Worm (Caenorhabditis elegans) whole organism, late embryonic: ENCODE measurements around the gene ret-1.
"Not testable (repeated sequence)": the region's sequence is repeated elsewhere in the genome, so short reads cannot be mapped to it uniquely, and the experiment has no call there.

Source experiments
- C38D4.7 ChIP-seq: fragments of 200-800 bp; sonication (Bioruptor generic); optimal IDR thresholded peaks from 2 replicates; lab custom pipeline; 2018; ENCODE audit warnings: mild to moderate bottlenecking, missing genetic modification characterization, moderate library complexity, missing compliant biosample characterization
- F13H6.1 ChIP-seq: sonication (generic microtip); optimal IDR thresholded peaks from 2 replicates; lab custom pipeline; 2016; ENCODE audit warnings: missing genetic modification characterization, missing compliant biosample characterization
- K02D7.2 ChIP-seq: sonication (generic microtip); optimal IDR thresholded peaks from 2 replicates; lab custom pipeline; 2017; ENCODE audit warnings: mild to moderate bottlenecking, missing genetic modification characterization, missing compliant biosample characterization
- K09A11.1 ChIP-seq: sonication (generic microtip); optimal IDR thresholded peaks from 2 replicates; lab custom pipeline; 2017; ENCODE audit warnings: antibody characterized with exemption, mild to moderate bottlenecking, missing genetic modification characterization, missing compliant biosample characterization; ENCODE audit not compliant: insufficient read depth
- Y22D7AL.16 ChIP-seq: sonication (generic microtip); optimal IDR thresholded peaks from 2 replicates; lab custom pipeline; 2016; ENCODE audit warnings: missing genetic modification characterization, missing compliant biosample characterization
- ceh-18 ChIP-seq: sonication (generic microtip); optimal IDR thresholded peaks from 2 replicates; lab custom pipeline; 2016; ENCODE audit warnings: missing genetic modification characterization, missing compliant biosample characterization
- ceh-22 ChIP-seq: sonication (generic microtip); optimal IDR thresholded peaks from 2 replicates; lab custom pipeline; 2017; ENCODE audit warnings: missing biosample characterization, missing genetic modification characterization
- ceh-24 ChIP-seq: sonication (generic microtip); optimal IDR thresholded peaks from 2 replicates; lab custom pipeline; 2016; ENCODE audit warnings: mild to moderate bottlenecking, missing genetic modification characterization, missing compliant biosample characterization
- ceh-31 ChIP-seq: sonication (generic microtip); optimal IDR thresholded peaks from 2 replicates; lab custom pipeline; 2016; ENCODE audit warnings: missing genetic modification characterization, missing compliant biosample characterization
- ceh-34 ChIP-seq: sonication (generic microtip); optimal IDR thresholded peaks from 2 replicates; lab custom pipeline; 2016; ENCODE audit warnings: mild to moderate bottlenecking, missing genetic modification characterization, missing compliant biosample characterization
- ceh-48 ChIP-seq: sonication (generic microtip); optimal IDR thresholded peaks from 2 replicates; lab custom pipeline; 2016; ENCODE audit warnings: missing genetic modification characterization, inconsistent platforms, missing compliant biosample characterization
- ceh-6 ChIP-seq: fragments of 200-800 bp; sonication (Bioruptor generic); optimal IDR thresholded peaks from 2 replicates; lab custom pipeline; 2018; ENCODE audit warnings: mild to moderate bottlenecking, missing genetic modification characterization, missing compliant biosample characterization
- dmd-4 ChIP-seq: sonication (generic microtip); optimal IDR thresholded peaks from 2 replicates; lab custom pipeline; 2016; ENCODE audit warnings: borderline replicate concordance, missing genetic modification characterization, missing compliant biosample characterization
- elt-2 ChIP-seq: sonication (generic microtip); optimal IDR thresholded peaks from 2 replicates; lab custom pipeline; 2016; ENCODE audit warnings: missing genetic modification reagents, missing genetic modification characterization, missing compliant biosample characterization
- elt-4 ChIP-seq: sonication (generic microtip); optimal IDR thresholded peaks from 2 replicates; lab custom pipeline; 2016; ENCODE audit warnings: missing genetic modification characterization, missing compliant biosample characterization
- ets-4 ChIP-seq: sonication (generic microtip); optimal IDR thresholded peaks from 2 replicates; lab custom pipeline; 2016; ENCODE audit warnings: missing genetic modification characterization, missing compliant biosample characterization
- eyg-1 ChIP-seq: sonication (generic microtip); optimal IDR thresholded peaks from 2 replicates; lab custom pipeline; 2016; ENCODE audit warnings: missing genotype, missing genetic modification characterization, missing compliant biosample characterization
- fax-1 ChIP-seq: sonication (generic microtip); optimal IDR thresholded peaks from 2 replicates; lab custom pipeline; 2016; ENCODE audit warnings: missing genotype, missing genetic modification characterization, missing compliant biosample characterization
- fkh-10 ChIP-seq: fragments of 150-350 bp; optimal IDR thresholded peaks from 2 replicates; lab custom pipeline; 2014; ENCODE audit warnings: missing biosample characterization, missing genetic modification reagents, missing genetic modification characterization
- fkh-6 ChIP-seq: sonication (generic microtip); optimal IDR thresholded peaks from 2 replicates; lab custom pipeline; 2016; ENCODE audit warnings: missing genetic modification characterization, missing compliant biosample characterization
- gmeb-2 ChIP-seq: sonication (generic microtip); optimal IDR thresholded peaks from 2 replicates; lab custom pipeline; 2016; ENCODE audit warnings: missing genetic modification characterization, inconsistent platforms, missing compliant biosample characterization
- hlh-13 ChIP-seq: fragments of 200-800 bp; sonication (Bioruptor generic); optimal IDR thresholded peaks from 2 replicates; lab custom pipeline; 2018; ENCODE audit warnings: mild to moderate bottlenecking, missing genetic modification characterization, missing compliant biosample characterization
- hlh-30 ChIP-seq: sonication (generic microtip); optimal IDR thresholded peaks from 2 replicates; lab custom pipeline; 2017; ENCODE audit warnings: antibody characterized with exemption, missing genetic modification characterization, missing compliant biosample characterization; ENCODE audit not compliant: insufficient read depth
- hlh-6 ChIP-seq: sonication (generic microtip); optimal IDR thresholded peaks from 2 replicates; lab custom pipeline; 2016; ENCODE audit warnings: missing genotype, missing genetic modification characterization, missing compliant biosample characterization
- madf-2 ChIP-seq: sonication (generic microtip); optimal IDR thresholded peaks from 2 replicates; lab custom pipeline; 2017; ENCODE audit warnings: missing genetic modification characterization, missing compliant biosample characterization
- npax-4 ChIP-seq: sonication (generic microtip); optimal IDR thresholded peaks from 2 replicates; lab custom pipeline; 2016; ENCODE audit warnings: missing genetic modification characterization, missing compliant biosample characterization
- odd-2 ChIP-seq: sonication (generic microtip); optimal IDR thresholded peaks from 2 replicates; lab custom pipeline; 2017; ENCODE audit warnings: antibody characterized with exemption, mild to moderate bottlenecking, missing genetic modification characterization, missing compliant biosample characterization
- pag-3 ChIP-seq: sonication (generic microtip); optimal IDR thresholded peaks from 2 replicates; lab custom pipeline; 2016; ENCODE audit warnings: missing compliant biosample characterization, missing genetic modification characterization, borderline replicate concordance
- pat-9 ChIP-seq: fragments of 200-800 bp; sonication (Bioruptor generic); optimal IDR thresholded peaks from 2 replicates; lab custom pipeline; 2018; ENCODE audit warnings: mild to moderate bottlenecking, missing genetic modification characterization, moderate library complexity, missing compliant biosample characterization
- pax-1 ChIP-seq: fragments of 150-350 bp; optimal IDR thresholded peaks from 2 replicates; lab custom pipeline; 2014; ENCODE audit warnings: missing biosample characterization, missing genetic modification characterization
- pha-4 ChIP-seq: fragments of 150-350 bp; optimal IDR thresholded peaks from 2 replicates; lab custom pipeline; 2018; ENCODE audit warnings: missing biosample characterization, missing genetic modification reagents, missing genetic modification characterization
- pqm-1 ChIP-seq: sonication (generic microtip); optimal IDR thresholded peaks from 2 replicates; lab custom pipeline; 2016; ENCODE audit warnings: missing genetic modification characterization, missing compliant biosample characterization
- pros-1 ChIP-seq: fragments of 150-350 bp; optimal IDR thresholded peaks from 2 replicates; lab custom pipeline; 2014; ENCODE audit warnings: missing biosample characterization, missing genetic modification reagents, missing genetic modification characterization
- ref-2 ChIP-seq: sonication (generic microtip); optimal IDR thresholded peaks from 2 replicates; lab custom pipeline; 2016; ENCODE audit warnings: missing genetic modification characterization, missing compliant biosample characterization
- sox-2 ChIP-seq: fragments of 200-800 bp; sonication (Bioruptor generic); IDR thresholded peaks from 2 replicates; pipeline ENCODE4 v1.3.6; 2022; ENCODE audit warnings: missing genetic modification reagents, missing genetic modification characterization, missing compliant biosample characterization
- sox-4 ChIP-seq: sonication (generic microtip); optimal IDR thresholded peaks from 2 replicates; lab custom pipeline; 2017; ENCODE audit warnings: mild to moderate bottlenecking, missing genetic modification characterization, inconsistent platforms, missing compliant biosample characterization
- unc-42 ChIP-seq: sonication (generic microtip); optimal IDR thresholded peaks from 2 replicates; lab custom pipeline; 2016; ENCODE audit warnings: missing genotype, missing genetic modification characterization, missing compliant biosample characterization
- unc-55 ChIP-seq: sonication (generic microtip); optimal IDR thresholded peaks from 2 replicates; lab custom pipeline; 2017; ENCODE audit warnings: missing biosample characterization, missing genetic modification reagents, missing genetic modification characterization
- unc-86 ChIP-seq: sonication (generic microtip); optimal IDR thresholded peaks from 2 replicates; lab custom pipeline; 2016; ENCODE audit warnings: missing genetic modification characterization, missing compliant biosample characterization
- zip-5 ChIP-seq: sonication (generic microtip); optimal IDR thresholded peaks from 2 replicates; lab custom pipeline; 2016; ENCODE audit warnings: missing genetic modification characterization, missing compliant biosample characterization
- ztf-16 ChIP-seq: sonication (generic microtip); optimal IDR thresholded peaks from 2 replicates; lab custom pipeline; 2017; ENCODE audit warnings: missing genetic modification characterization, missing compliant biosample characterization

The ret-1 gene

DNA sequence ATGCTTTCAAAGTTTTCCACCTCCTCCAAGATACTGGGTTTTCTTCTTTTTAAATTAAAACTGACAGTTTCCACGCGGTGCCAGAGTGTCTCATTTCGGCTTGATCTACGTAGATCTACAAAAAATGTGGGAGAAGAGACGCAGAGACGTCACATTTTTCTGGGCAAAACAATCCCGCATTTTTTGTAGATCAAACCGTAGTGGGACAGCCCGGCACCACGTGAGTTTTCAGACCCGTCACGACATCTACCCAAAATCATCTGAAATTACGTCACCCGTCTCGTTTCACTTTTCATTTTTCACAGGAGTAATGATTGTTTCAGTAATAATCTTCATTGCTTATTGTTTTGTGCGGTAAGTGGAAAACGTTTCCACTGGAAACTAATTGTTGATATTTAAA, 18.8 kb downstream of the ret-1 start:
- TF ChIP-seq fkh-6 (tag; lab: Kevin White, UChicago), result no peak
- TF ChIP-seq fax-1 (tag; lab: Kevin White, UChicago), result no peak
- TF ChIP-seq pag-3 (tag; lab: Kevin White, UChicago), result no peak
- TF ChIP-seq elt-4, result no peak
- TF ChIP-seq hlh-13 (GFP tag; lab: Kevin White, UChicago), result no peak
- no peak for TF ChIP-seq hlh-30 (tag; lab: Kevin White, UChicago)
- no peak for TF ChIP-seq unc-86 (tag; lab: Kevin White, UChicago)
- TF ChIP-seq ceh-18 (tag; lab: Kevin White, UChicago), result no peak
- no peak for TF ChIP-seq elt-2 (tag; lab: Kevin White, UChicago)
- TF ChIP-seq zip-5 (tag; lab: Kevin White, UChicago), result no peak
- TF ChIP-seq pqm-1 (tag; lab: Kevin White, UChicago), result no peak
- no peak for TF ChIP-seq hlh-6 (tag; lab: Kevin White, UChicago)

DNA sequence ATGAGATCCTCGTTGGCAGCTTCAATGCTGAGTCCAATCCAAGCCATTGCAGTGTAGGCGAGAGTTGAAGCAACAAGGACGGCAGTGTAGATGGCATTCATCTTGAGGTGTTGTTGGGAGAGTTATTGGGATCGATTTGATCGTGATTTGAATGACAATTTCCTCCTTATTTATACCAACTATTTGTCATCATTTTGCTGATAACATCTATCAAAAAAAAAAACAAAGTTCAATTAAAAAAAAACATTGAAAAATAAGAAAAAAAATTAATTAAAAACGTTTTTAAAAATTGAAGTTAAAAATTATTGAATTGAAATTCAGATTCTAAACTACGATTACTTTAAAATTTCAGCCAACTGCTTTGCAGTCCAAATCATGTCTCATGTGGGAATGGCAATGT, 20.3 kb downstream of the ret-1 start, which contains the start of gene nspa-8:
Gene nspa-8 (minus strand): TSS at position 101 of the 400 bp plus-strand sequence.
- TF ChIP-seq ref-2; gmeb-2 (tag; lab: Kevin White, UChicago); ceh-22 (tag; lab: Kevin White, UChicago): not testable (repeated sequence)

DNA sequence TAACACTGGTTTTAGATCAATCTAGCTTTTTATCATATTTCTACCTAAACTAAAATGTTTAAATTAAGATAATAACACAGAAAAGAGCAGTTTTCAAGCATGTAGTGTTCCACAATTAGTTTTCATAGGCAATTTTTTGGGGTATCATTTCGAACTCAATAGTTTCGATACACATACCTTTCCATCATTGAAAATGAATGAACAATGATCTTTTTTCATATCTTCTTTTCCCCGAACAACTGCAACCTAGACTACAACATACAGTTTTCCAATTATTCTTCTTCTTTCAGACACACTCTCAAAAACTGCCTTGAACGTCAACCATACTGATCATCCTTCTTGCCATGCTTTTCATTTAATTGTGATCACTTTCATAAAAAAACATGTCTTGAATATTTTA, 23.1 kb downstream of the ret-1 start, which contains the start of gene W06A7.4:
Gene W06A7.4 (plus strand): TSS at position 301 of the 400 bp plus-strand sequence.
- TF ChIP-seq gmeb-2 (tag; lab: Kevin White, UChicago), result no peak
- TF ChIP-seq pros-1 (tag; lab: Kevin White, UChicago), result no peak
- no peak for TF ChIP-seq hlh-6 (tag; lab: Kevin White, UChicago)
- no peak for TF ChIP-seq unc-55 (GFP tag; lab: Kevin White, UChicago)
- TF ChIP-seq K02D7.2 (tag; lab: Kevin White, UChicago), result no peak
- TF ChIP-seq ref-2, result no peak
- no peak for TF ChIP-seq sox-2
- no peak for TF ChIP-seq ceh-48
- no peak for TF ChIP-seq ceh-34 (tag; lab: Kevin White, UChicago)
- TF ChIP-seq unc-42 (tag; lab: Kevin White, UChicago), result no peak
- no peak for TF ChIP-seq pax-1 (tag; lab: Kevin White, UChicago)
- no peak for TF ChIP-seq fkh-10
- no peak for TF ChIP-seq ceh-6 (GFP tag; lab: Kevin White, UChicago)
- TF ChIP-seq ztf-16 (tag; lab: Kevin White, UChicago), result no peak
- no peak for TF ChIP-seq fkh-6 (tag; lab: Kevin White, UChicago)
- TF ChIP-seq eyg-1 (tag; lab: Kevin White, UChicago), result no peak
- TF ChIP-seq sox-4, result no peak
- no peak for TF ChIP-seq hlh-30 (tag; lab: Kevin White, UChicago)

DNA sequence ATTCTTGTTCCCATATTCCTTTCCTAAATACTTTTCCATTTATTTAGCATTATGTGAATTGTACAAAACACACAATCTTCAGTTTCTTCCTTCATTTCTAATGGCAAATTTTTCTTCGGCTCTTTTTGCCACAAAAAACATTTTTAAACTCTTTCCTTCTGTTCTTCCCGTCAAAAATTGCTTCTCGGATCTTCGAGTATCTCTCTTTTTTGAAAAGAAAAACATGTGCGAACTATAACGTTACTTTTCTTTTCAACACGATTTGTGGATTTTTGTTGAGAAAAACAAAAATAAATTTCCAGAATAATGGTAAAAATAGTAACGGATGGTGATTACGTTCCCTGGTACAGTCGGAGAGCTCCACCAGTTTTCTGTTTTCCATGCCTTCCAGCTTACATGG, 25.7 kb downstream of the ret-1 start, which contains the start of gene W06A7.2:
Gene W06A7.2 (plus strand): TSS at position 301 of the 400 bp plus-strand sequence.
- no peak for TF ChIP-seq Y22D7AL.16 (tag; lab: Kevin White, UChicago)
- no peak for TF ChIP-seq pat-9 (tag; lab: Kevin White, UChicago)
- no peak for TF ChIP-seq unc-42 (tag; lab: Kevin White, UChicago)
- TF ChIP-seq ceh-22 (tag; lab: Kevin White, UChicago), result no peak
- TF ChIP-seq ceh-24 (tag; lab: Kevin White, UChicago), result no peak
- no peak for TF ChIP-seq odd-2 (tag; lab: Kevin White, UChicago)
- no peak for TF ChIP-seq ets-4 (tag; lab: Kevin White, UChicago)
- no peak for TF ChIP-seq K09A11.1 (tag; lab: Kevin White, UChicago)
- no peak for TF ChIP-seq F13H6.1 (tag; lab: Kevin White, UChicago)
- no peak for TF ChIP-seq unc-55 (GFP tag; lab: Kevin White, UChicago)
- no peak for TF ChIP-seq ceh-31 (tag; lab: Kevin White, UChicago)
- TF ChIP-seq pag-3 (tag; lab: Kevin White, UChicago), result no peak
- no peak for TF ChIP-seq fkh-10
- TF ChIP-seq dmd-4 (tag; lab: Kevin White, UChicago), result no peak
- no peak for TF ChIP-seq npax-4 (tag; lab: Kevin White, UChicago)
- TF ChIP-seq pha-4, result no peak
- TF ChIP-seq ceh-6 (GFP tag; lab: Kevin White, UChicago), result no peak
- no peak for TF ChIP-seq C38D4.7 (GFP tag; lab: Kevin White, UChicago)
- TF ChIP-seq unc-86 (tag; lab: Kevin White, UChicago), result no peak
- TF ChIP-seq madf-2 (tag; lab: Kevin White, UChicago), result no peak
- TF ChIP-seq, all 69 proteins: peak for 0
